Fruit fly (Drosophila melanogaster) whole organism, embryonic: ENCODE data around the gene Mlc-c.

Experiments used
- ATbp ChIP-seq: fragments of 200-800 bp; sonication (Bioruptor generic); optimal IDR thresholded peaks from 2 replicates; lab custom pipeline; 2017; ENCODE audit warnings: missing biosample characterization, mild to moderate bottlenecking, missing genetic modification characterization, missing genetic modification reagents
- Abd-B ChIP-seq: fragments of 200-800 bp; sonication (Bioruptor generic); optimal IDR thresholded peaks from 2 replicates; lab custom pipeline; 2018; ENCODE audit warnings: missing biosample characterization, mild to moderate bottlenecking, missing genetic modification characterization, moderate library complexity
- Blimp-1 ChIP-seq: fragments of 200-800 bp; sonication (Bioruptor generic); optimal IDR thresholded peaks from 3 replicates; lab custom pipeline; 2018; ENCODE audit warnings: missing biosample characterization, missing genetic modification characterization, mild to moderate bottlenecking, moderate library complexity, missing genetic modification reagents
- C15 ChIP-seq: fragments of 200-800 bp; sonication (Bioruptor generic); IDR thresholded peaks from 3 replicates; pipeline ENCODE4 v1.3.6; 2022; ENCODE audit warnings: missing biosample characterization, missing genetic modification characterization
- CG12155 ChIP-seq: fragments of 200-800 bp; sonication (Bioruptor generic); optimal IDR thresholded peaks from 3 replicates; lab custom pipeline; 2016; ENCODE audit warnings: missing biosample characterization, missing genetic modification characterization
- CG12769 ChIP-seq: fragments of 200-800 bp; sonication (Bioruptor generic); optimal IDR thresholded peaks from 2 replicates; lab custom pipeline; 2019; ENCODE audit warnings: missing biosample characterization, mild to moderate bottlenecking, missing genetic modification characterization, moderate library complexity
- CG15011 ChIP-seq: fragments of 200-800 bp; sonication (Bioruptor generic); optimal IDR thresholded peaks from 3 replicates; lab custom pipeline; 2018; ENCODE audit warnings: missing biosample characterization, mild to moderate bottlenecking, missing genetic modification characterization
- CG15073 ChIP-seq: fragments of 200-800 bp; sonication (Bioruptor generic); optimal IDR thresholded peaks from 2 replicates; lab custom pipeline; 2016; ENCODE audit warnings: missing biosample characterization, missing genetic modification characterization
- CG1529 ChIP-seq: fragments of 200-800 bp; sonication (Bioruptor generic); optimal IDR thresholded peaks from 3 replicates; lab custom pipeline; 2018; ENCODE audit warnings: missing biosample characterization, missing genetic modification characterization
- CG15696 ChIP-seq: fragments of 200-800 bp; sonication (Bioruptor generic); optimal IDR thresholded peaks from 2 replicates; lab custom pipeline; 2019; ENCODE audit warnings: missing biosample characterization, mild to moderate bottlenecking, missing genetic modification characterization, moderate library complexity
- CG16779 ChIP-seq: fragments of 200-800 bp; sonication (Bioruptor generic); IDR thresholded peaks from 2 replicates; pipeline ENCODE4 v1.3.6; 2022; ENCODE audit warnings: missing biosample characterization, missing genetic modification characterization
- CG17568 ChIP-seq: fragments of 200-800 bp; sonication (Bioruptor generic); optimal IDR thresholded peaks from 2 replicates; lab custom pipeline; 2018; ENCODE audit warnings: missing biosample characterization, mild to moderate bottlenecking, missing genetic modification characterization, moderate library complexity
- CG17829 ChIP-seq: fragments of 200-800 bp; optimal IDR thresholded peaks from 2 replicates; lab custom pipeline; 2019; ENCODE audit warnings: missing biosample characterization, mild to moderate bottlenecking, missing genetic modification characterization, moderate library complexity
- CG43689 ChIP-seq: fragments of 200-800 bp; sonication (Bioruptor generic); IDR thresholded peaks from 2 replicates; pipeline ENCODE4 v1.3.6; 2022; ENCODE audit warnings: missing biosample characterization, missing genetic modification characterization
- CG4730 ChIP-seq: fragments of 200-800 bp; sonication (Bioruptor generic); IDR thresholded peaks from 2 replicates; pipeline ENCODE4 v1.3.6; 2022; ENCODE audit warnings: missing biosample characterization, missing genetic modification characterization
- CG7786 ChIP-seq: fragments of 200-800 bp; sonication (Bioruptor generic); optimal IDR thresholded peaks from 2 replicates; lab custom pipeline; 2016; ENCODE audit warnings: missing biosample characterization, missing genetic modification characterization
- CG8089 ChIP-seq: fragments of 200-800 bp; sonication (Bioruptor generic); optimal IDR thresholded peaks from 3 replicates; lab custom pipeline; 2016; ENCODE audit warnings: missing biosample characterization, missing genetic modification characterization
- CG8944 ChIP-seq: fragments of 200-800 bp; sonication (Bioruptor generic); optimal IDR thresholded peaks from 3 replicates; lab custom pipeline; 2016; ENCODE audit warnings: missing biosample characterization, missing genetic modification characterization
- CG9437 ChIP-seq: fragments of 200-800 bp; sonication (Bioruptor generic); optimal IDR thresholded peaks from 2 replicates; lab custom pipeline; 2018; ENCODE audit warnings: missing biosample characterization, mild to moderate bottlenecking, missing genetic modification characterization
- CoRest ChIP-seq: fragments of 200-800 bp; sonication (Bioruptor generic); optimal IDR thresholded peaks from 3 replicates; lab custom pipeline; 2018; ENCODE audit warnings: missing biosample characterization, mild to moderate bottlenecking, missing genetic modification characterization, moderate library complexity
- Deaf1 ChIP-seq: fragments of 200-800 bp; optimal IDR thresholded peaks from 3 replicates; lab custom pipeline; 2019; ENCODE audit warnings: missing biosample characterization, mild to moderate bottlenecking, missing genetic modification characterization, moderate library complexity
- Ets97D ChIP-seq: fragments of 200-800 bp; sonication (Bioruptor generic); optimal IDR thresholded peaks from 3 replicates; lab custom pipeline; 2016; ENCODE audit warnings: missing biosample characterization, missing genetic modification characterization
- Fer2 ChIP-seq: fragments of 200-800 bp; sonication (Bioruptor generic); optimal IDR thresholded peaks from 2 replicates; lab custom pipeline; 2018; ENCODE audit warnings: missing biosample characterization, mild to moderate bottlenecking, missing genetic modification characterization, moderate library complexity
- Gsc ChIP-seq: fragments of 200-800 bp; sonication (Bioruptor generic); IDR thresholded peaks from 2 replicates; pipeline ENCODE4 v1.3.6; 2022; ENCODE audit warnings: missing biosample characterization, missing genetic modification characterization
- HLHmδ ChIP-seq: fragments of 200-800 bp; sonication (Bioruptor generic); optimal IDR thresholded peaks from 2 replicates; lab custom pipeline; 2018; ENCODE audit warnings: missing biosample characterization, mild to moderate bottlenecking, missing genetic modification characterization, moderate library complexity
- Mad ChIP-seq: fragments of 200-800 bp; sonication (Bioruptor generic); optimal IDR thresholded peaks from 2 replicates; lab custom pipeline; 2016; ENCODE audit warnings: missing biosample characterization, missing genetic modification characterization
- Scr ChIP-seq: fragments of 200-800 bp; sonication (Bioruptor generic); IDR thresholded peaks from 2 replicates; pipeline ENCODE4 v1.3.6; 2022; ENCODE audit warnings: missing biosample characterization, missing genetic modification characterization; ENCODE audit not compliant: partially characterized antibody
- Spps ChIP-seq: fragments of 200-800 bp; sonication (Bioruptor generic); optimal IDR thresholded peaks from 2 replicates; lab custom pipeline; 2018; ENCODE audit warnings: missing biosample characterization, mild to moderate bottlenecking, missing genetic modification characterization
- ash1 ChIP-seq: fragments of 200-800 bp; sonication (Bioruptor generic); optimal IDR thresholded peaks from 2 replicates; lab custom pipeline; 2018; ENCODE audit warnings: missing biosample characterization, mild to moderate bottlenecking, missing genetic modification characterization
- bab2 ChIP-seq: fragments of 200-800 bp; sonication (Bioruptor generic); optimal IDR thresholded peaks from 2 replicates; lab custom pipeline; 2016; ENCODE audit warnings: missing biosample characterization, missing genetic modification characterization
- bcd ChIP-seq: fragments of 200-800 bp; sonication (Bioruptor generic); optimal IDR thresholded peaks from 2 replicates; lab custom pipeline; 2017; ENCODE audit warnings: missing biosample characterization, mild to moderate bottlenecking, missing genetic modification characterization
- bowl ChIP-seq: fragments of 200-800 bp; sonication (Bioruptor generic); IDR thresholded peaks from 2 replicates; pipeline ENCODE4 v1.3.6; 2022; ENCODE audit warnings: missing biosample characterization, missing genetic modification characterization
- br ChIP-seq: fragments of >200 bp; optimal IDR thresholded peaks from 2 replicates; lab custom pipeline; 2017
- cad ChIP-seq: fragments of >200 bp; optimal IDR thresholded peaks from 2 replicates; lab custom pipeline; 2017; ENCODE audit warnings: missing biosample characterization, missing genetic modification characterization
- emc ChIP-seq: fragments of 200-800 bp; sonication (Bioruptor generic); optimal IDR thresholded peaks from 2 replicates; lab custom pipeline; 2016; ENCODE audit warnings: missing biosample characterization, missing genetic modification characterization
- ems ChIP-seq: fragments of 200-800 bp; sonication (Bioruptor generic); optimal IDR thresholded peaks from 3 replicates; lab custom pipeline; 2016; ENCODE audit warnings: missing biosample characterization, missing genetic modification characterization
- fd96Cb ChIP-seq: fragments of 200-800 bp; sonication (Bioruptor generic); optimal IDR thresholded peaks from 2 replicates; lab custom pipeline; 2018; ENCODE audit warnings: missing biosample characterization, mild to moderate bottlenecking, missing genetic modification characterization, moderate library complexity
- fru ChIP-seq: fragments of >200 bp; optimal IDR thresholded peaks from 2 replicates; lab custom pipeline; 2017
- fu2 ChIP-seq: fragments of 200-800 bp; sonication (Bioruptor generic); optimal IDR thresholded peaks from 2 replicates; lab custom pipeline; 2016; ENCODE audit warnings: missing biosample characterization, missing genetic modification characterization
- gce ChIP-seq: fragments of 200-800 bp; sonication (Bioruptor generic); IDR thresholded peaks from 3 replicates; pipeline ENCODE4 v1.3.6; 2022; ENCODE audit warnings: missing biosample characterization, missing genetic modification characterization
- gem ChIP-seq: fragments of 200-800 bp; sonication (Bioruptor generic); optimal IDR thresholded peaks from 2 replicates; lab custom pipeline; 2019; ENCODE audit warnings: missing biosample characterization, mild to moderate bottlenecking, missing genetic modification characterization, moderate library complexity
- gfzf ChIP-seq: fragments of 200-800 bp; sonication (Bioruptor generic); optimal IDR thresholded peaks from 2 replicates; lab custom pipeline; 2016; ENCODE audit warnings: missing biosample characterization, mild to moderate bottlenecking, missing genetic modification characterization, moderate library complexity
- h ChIP-seq: fragments of >200 bp; optimal IDR thresholded peaks from 2 replicates; lab custom pipeline; 2017
- ham ChIP-seq: fragments of 200-800 bp; sonication (Bioruptor generic); IDR thresholded peaks from 2 replicates; pipeline ENCODE4 v1.3.6; 2022; ENCODE audit warnings: missing biosample characterization, missing genetic modification characterization
- jigr1 ChIP-seq: fragments of 200-800 bp; sonication (Bioruptor generic); IDR thresholded peaks from 3 replicates; pipeline ENCODE4 v1.3.6; 2022; ENCODE audit warnings: missing biosample characterization, missing genetic modification characterization
- ken ChIP-seq: fragments of 200-800 bp; sonication (Bioruptor generic); IDR thresholded peaks from 3 replicates; pipeline ENCODE4 v1.3.6; 2022; ENCODE audit warnings: missing biosample characterization, missing genetic modification characterization
- lab ChIP-seq: fragments of 200-800 bp; sonication (Bioruptor generic); optimal IDR thresholded peaks from 3 replicates; lab custom pipeline; 2017; ENCODE audit warnings: missing biosample characterization, missing genetic modification characterization, mild to moderate bottlenecking, moderate library complexity, missing genetic modification reagents
- lmd ChIP-seq: fragments of 200-800 bp; sonication (Bioruptor generic); IDR thresholded peaks from 2 replicates; pipeline ENCODE4 v1.3.6; 2022; ENCODE audit warnings: missing biosample characterization, missing genetic modification characterization
- so ChIP-seq: fragments of 200-800 bp; sonication (Bioruptor generic); IDR thresholded peaks from 3 replicates; pipeline ENCODE4 v1.3.6; 2022; ENCODE audit warnings: missing biosample characterization, missing genetic modification characterization
- tx ChIP-seq: fragments of 200-800 bp; sonication (Bioruptor generic); optimal IDR thresholded peaks from 2 replicates; lab custom pipeline; 2016; ENCODE audit warnings: missing biosample characterization, missing genetic modification characterization
- usp ChIP-seq: fragments of >200 bp; optimal IDR thresholded peaks from 2 replicates; lab custom pipeline; 2017; ENCODE audit warnings: missing biosample characterization, missing genetic modification characterization
- zen ChIP-seq: fragments of 200-800 bp; sonication (Bioruptor generic); optimal IDR thresholded peaks from 3 replicates; lab custom pipeline; 2018; ENCODE audit warnings: missing biosample characterization, mild to moderate bottlenecking, missing genetic modification characterization, moderate library complexity
- zf30C ChIP-seq: fragments of 200-800 bp; sonication (Bioruptor generic); optimal IDR thresholded peaks from 3 replicates; lab custom pipeline; 2018; ENCODE audit warnings: missing biosample characterization, mild to moderate bottlenecking, missing genetic modification characterization

The Mlc-c gene

dm6 chrX:5604181-5604580, 18.2 kb downstream of the Mlc-c start:
- TF ChIP-seq fd96Cb: peak; percentile 25
- peak; percentile 53 for TF ChIP-seq CG17829 (tag; lab: Kevin White, UChicago)
- peak; percentile 34 for TF ChIP-seq bcd
- TF ChIP-seq ken (GFP tag; lab: Robert Waterston, UW): peak; percentile 39; the same call in 1 of the 3 replicates
- no peak for TF ChIP-seq h (lab: Kevin White, UChicago)
- peak; percentile 62 for TF ChIP-seq gem (tag; lab: Kevin White, UChicago)
- TF ChIP-seq CG15696 (tag; lab: Kevin White, UChicago): peak; percentile 63
- TF ChIP-seq Ets97D (GFP tag; lab: Kevin White, UChicago): no peak
- peak; percentile 13 for TF ChIP-seq CG8944
- no peak for TF ChIP-seq br (lab: Kevin White, UChicago)
- TF ChIP-seq ATbp (GFP tag; lab: Kevin White, UChicago): peak; percentile 2
- TF ChIP-seq tx (GFP tag; lab: Kevin White, UChicago): no peak
- TF ChIP-seq gce (GFP tag; lab: Robert Waterston, UW): no peak
- TF ChIP-seq Deaf1 (tag; lab: Kevin White, UChicago): no peak
- peak; percentile 35; the same call in 1 of the 2 replicates for TF ChIP-seq lmd
- no peak for TF ChIP-seq so (GFP tag; lab: Robert Waterston, UW)
- no peak for TF ChIP-seq HLHmδ
- TF ChIP-seq jigr1 (GFP tag; lab: Robert Waterston, UW): no peak
- TF ChIP-seq C15 (GFP tag; lab: Robert Waterston, UW): no peak
- TF ChIP-seq CG9437: peak; percentile 1
- TF ChIP-seq Abd-B (GFP tag; lab: Kevin White, UChicago): no peak
- TF ChIP-seq usp: no peak
- peak; percentile 30 for TF ChIP-seq lab (GFP tag; lab: Kevin White, UChicago)
- TF ChIP-seq Gsc (GFP tag; lab: Robert Waterston, UW): no peak
- TF ChIP-seq bab2 (GFP tag; lab: Kevin White, UChicago): peak; percentile 28
- TF ChIP-seq Scr (GFP tag; lab: Robert Waterston, UW): no peak
- no peak for TF ChIP-seq CG12155 (GFP tag; lab: Kevin White, UChicago)
- TF ChIP-seq CG17568 (GFP tag; lab: Kevin White, UChicago): no peak
- TF ChIP-seq CG12769 (tag; lab: Kevin White, UChicago): no peak
- peak; percentile 20 for TF ChIP-seq Blimp-1 (GFP tag; lab: Kevin White, UChicago)
- TF ChIP-seq CG15073 (GFP tag; lab: Kevin White, UChicago): no peak
- peak; percentile 15 for TF ChIP-seq CG7786 (GFP tag; lab: Kevin White, UChicago)
- TF ChIP-seq CG8089 (GFP tag; lab: Kevin White, UChicago): no peak
- TF ChIP-seq Fer2 (tag; lab: Kevin White, UChicago): no peak
- peak; percentile 28; the same call in 1 of the 2 replicates for TF ChIP-seq CG4730 (GFP tag; lab: Robert Waterston, UW)
- no peak for TF ChIP-seq ems (GFP tag; lab: Kevin White, UChicago)
- TF ChIP-seq CoRest: peak; percentile 14
- no peak for TF ChIP-seq fru
- no peak for TF ChIP-seq emc (GFP tag; lab: Kevin White, UChicago)
- TF ChIP-seq zen (tag; lab: Kevin White, UChicago): peak; percentile 64
- no peak for TF ChIP-seq gfzf
- no peak for TF ChIP-seq ash1 (GFP tag; lab: Kevin White, UChicago)
- no peak for TF ChIP-seq ham (GFP tag; lab: Robert Waterston, UW)
- TF ChIP-seq fu2 (GFP tag; lab: Kevin White, UChicago): no peak
- no peak for TF ChIP-seq CG15011 (GFP tag; lab: Kevin White, UChicago)
- TF ChIP-seq CG16779: no peak
- no peak for TF ChIP-seq Spps (tag; lab: Kevin White, UChicago)
- TF ChIP-seq cad: no peak
- TF ChIP-seq CG43689 (GFP tag; lab: Robert Waterston, UW): no peak
- no peak for TF ChIP-seq CG1529 (GFP tag; lab: Kevin White, UChicago)
- no peak for TF ChIP-seq Mad
- peak; percentile 29 for TF ChIP-seq zf30C (GFP tag; lab: Kevin White, UChicago)
- no peak for TF ChIP-seq bowl
